Fruit fly (Drosophila melanogaster) whole organism, embryonic: ENCODE results near the gene CG5043.

Experiments
- ATbp ChIP-seq: fragments of 200-800 bp; sonication (Bioruptor generic); optimal IDR thresholded peaks from 2 replicates; lab custom pipeline; 2017; ENCODE audit warnings: missing biosample characterization, mild to moderate bottlenecking, missing genetic modification characterization, missing genetic modification reagents
- B-H1 ChIP-seq: fragments of 200-800 bp; sonication (Bioruptor generic); IDR thresholded peaks from 3 replicates; pipeline ENCODE4 v1.3.6; 2022; ENCODE audit warnings: missing biosample characterization, missing genetic modification characterization
- Bdp1 ChIP-seq: fragments of 200-800 bp; sonication (Bioruptor generic); optimal IDR thresholded peaks from 3 replicates; lab custom pipeline; 2016; ENCODE audit warnings: missing biosample characterization, missing genetic modification characterization
- CG10431 ChIP-seq: fragments of 200-800 bp; sonication (Bioruptor generic); optimal IDR thresholded peaks from 3 replicates; lab custom pipeline; 2018; ENCODE audit warnings: missing biosample characterization, mild to moderate bottlenecking, missing genetic modification characterization
- CG10543 ChIP-seq: fragments of 200-800 bp; sonication (Bioruptor generic); optimal IDR thresholded peaks from 3 replicates; lab custom pipeline; 2017; ENCODE audit warnings: missing biosample characterization, mild to moderate bottlenecking, missing genetic modification characterization, moderate library complexity
- CG11398 ChIP-seq: fragments of 200-800 bp; sonication (Bioruptor generic); optimal IDR thresholded peaks from 2 replicates; lab custom pipeline; 2016; ENCODE audit warnings: missing biosample characterization, missing genetic modification characterization
- CG11456 ChIP-seq: fragments of 200-800 bp; sonication (Bioruptor generic); IDR thresholded peaks from 3 replicates; pipeline ENCODE4 v1.3.6; 2022; ENCODE audit warnings: missing biosample characterization, missing genetic modification characterization
- CG12104 ChIP-seq: fragments of 200-800 bp; sonication (Bioruptor generic); optimal IDR thresholded peaks from 3 replicates; lab custom pipeline; 2016; ENCODE audit warnings: missing biosample characterization, missing genetic modification characterization
- CG13287 ChIP-seq: fragments of 200-800 bp; sonication (Bioruptor generic); IDR thresholded peaks from 2 replicates; pipeline ENCODE4 v1.3.6; 2022; ENCODE audit warnings: missing biosample characterization, missing genetic modification characterization; ENCODE audit not compliant: partially characterized antibody
- CG14965 ChIP-seq: fragments of 200-800 bp; sonication (Bioruptor generic); optimal IDR thresholded peaks from 2 replicates; lab custom pipeline; 2016; ENCODE audit warnings: missing biosample characterization, missing genetic modification characterization, borderline replicate concordance
- CG15601 ChIP-seq: fragments of 200-800 bp; sonication (Bioruptor generic); optimal IDR thresholded peaks from 3 replicates; lab custom pipeline; 2019; ENCODE audit warnings: missing biosample characterization, mild to moderate bottlenecking, missing genetic modification characterization, moderate library complexity
- CG17385 ChIP-seq: fragments of 200-800 bp; sonication (Bioruptor generic); optimal IDR thresholded peaks from 3 replicates; lab custom pipeline; 2018; ENCODE audit warnings: missing biosample characterization, mild to moderate bottlenecking, missing genetic modification characterization
- CG17802 ChIP-seq: fragments of 200-800 bp; sonication (Bioruptor generic); optimal IDR thresholded peaks from 2 replicates; lab custom pipeline; 2018; ENCODE audit warnings: missing biosample characterization, mild to moderate bottlenecking, missing genetic modification characterization, moderate library complexity
- CG17912 ChIP-seq: fragments of 200-800 bp; sonication (Bioruptor generic); optimal IDR thresholded peaks from 2 replicates; lab custom pipeline; 2018; ENCODE audit warnings: missing biosample characterization, mild to moderate bottlenecking, missing genetic modification characterization
- CG18619 ChIP-seq: fragments of 200-800 bp; sonication (Bioruptor generic); optimal IDR thresholded peaks from 3 replicates; lab custom pipeline; 2017; ENCODE audit warnings: missing biosample characterization, mild to moderate bottlenecking, missing genetic modification characterization
- CG2678 ChIP-seq: fragments of 200-800 bp; sonication (Bioruptor generic); optimal IDR thresholded peaks from 3 replicates; lab custom pipeline; 2019; ENCODE audit warnings: missing biosample characterization, mild to moderate bottlenecking, missing genetic modification characterization, moderate library complexity
- CG3065 ChIP-seq: fragments of 200-800 bp; sonication (Bioruptor generic); optimal IDR thresholded peaks from 2 replicates; lab custom pipeline; 2016; ENCODE audit warnings: missing biosample characterization, missing genetic modification characterization
- CG34224 ChIP-seq: fragments of 200-800 bp; sonication (Bioruptor generic); IDR thresholded peaks from 3 replicates; pipeline ENCODE4 v1.3.6; 2022; ENCODE audit warnings: missing biosample characterization, missing genetic modification characterization; ENCODE audit not compliant: partially characterized antibody
- CG3838 ChIP-seq: fragments of 200-800 bp; sonication (Bioruptor generic); optimal IDR thresholded peaks from 3 replicates; lab custom pipeline; 2016; ENCODE audit warnings: missing biosample characterization, missing genetic modification characterization
- CG6813 ChIP-seq: fragments of 200-800 bp; sonication (Bioruptor generic); optimal IDR thresholded peaks from 2 replicates; lab custom pipeline; 2017; ENCODE audit warnings: missing biosample characterization, missing genetic modification characterization, mild to moderate bottlenecking, moderate library complexity, missing genetic modification reagents
- CG7745 ChIP-seq: fragments of 200-800 bp; sonication (Bioruptor generic); optimal IDR thresholded peaks from 2 replicates; lab custom pipeline; 2018; ENCODE audit warnings: missing biosample characterization, mild to moderate bottlenecking, missing genetic modification characterization, moderate library complexity
- CG8290 ChIP-seq, 3 experiments: fragments of 200-800 bp; sonication (Bioruptor generic); optimal IDR thresholded peaks; 2 replicates each; lab custom pipeline; 2016 to 2019; ENCODE audit warnings: missing biosample characterization in 3 of 3, missing genetic modification characterization in 3 of 3, mild to moderate bottlenecking in 2 of 3, moderate library complexity in 1 of 3
- CG8359 ChIP-seq: fragments of 200-800 bp; sonication (Bioruptor generic); optimal IDR thresholded peaks from 2 replicates; lab custom pipeline; 2017; ENCODE audit warnings: missing biosample characterization, mild to moderate bottlenecking, missing genetic modification characterization, borderline replicate concordance
- CG9437 ChIP-seq: fragments of 200-800 bp; sonication (Bioruptor generic); optimal IDR thresholded peaks from 2 replicates; lab custom pipeline; 2018; ENCODE audit warnings: missing biosample characterization, mild to moderate bottlenecking, missing genetic modification characterization
- Deaf1 ChIP-seq: fragments of 200-800 bp; optimal IDR thresholded peaks from 3 replicates; lab custom pipeline; 2019; ENCODE audit warnings: missing biosample characterization, mild to moderate bottlenecking, missing genetic modification characterization, moderate library complexity
- Dip2 ChIP-seq: fragments of 200-800 bp; sonication (Bioruptor generic); IDR thresholded peaks from 2 replicates; pipeline ENCODE4 v1.3.6; 2022; ENCODE audit warnings: missing biosample characterization, missing genetic modification characterization
- Dll ChIP-seq: fragments of 200-800 bp; sonication (Bioruptor generic); IDR thresholded peaks from 4 replicates; pipeline ENCODE4 v1.3.6; 2022; ENCODE audit warnings: missing biosample characterization, missing genetic modification characterization; ENCODE audit not compliant: partially characterized antibody
- Ets97D ChIP-seq: fragments of 200-800 bp; sonication (Bioruptor generic); optimal IDR thresholded peaks from 3 replicates; lab custom pipeline; 2016; ENCODE audit warnings: missing biosample characterization, missing genetic modification characterization
- HLH4C ChIP-seq: fragments of 200-800 bp; sonication (Bioruptor generic); IDR thresholded peaks from 3 replicates; pipeline ENCODE4 v1.3.6; 2022; ENCODE audit warnings: missing biosample characterization, missing genetic modification characterization; ENCODE audit not compliant: partially characterized antibody
- Med ChIP-seq: fragments of 200-800 bp; sonication (Bioruptor generic); peaks from one replicate; lab custom pipeline; 2016; ENCODE audit warnings: missing biosample characterization, missing genetic modification characterization, mild to moderate bottlenecking, inconsistent platforms, moderate library complexity
- Mes4 ChIP-seq: fragments of 200-800 bp; sonication (Bioruptor generic); optimal IDR thresholded peaks from 2 replicates; lab custom pipeline; 2016; ENCODE audit warnings: missing biosample characterization, missing genetic modification characterization
- PHDP ChIP-seq: fragments of 200-800 bp; sonication (Bioruptor generic); optimal IDR thresholded peaks from 3 replicates; lab custom pipeline; 2018; ENCODE audit warnings: missing biosample characterization, mild to moderate bottlenecking, missing genetic modification characterization, moderate library complexity
- Taf1 ChIP-seq: fragments of 200-800 bp; sonication (Bioruptor generic); IDR thresholded peaks from 2 replicates; pipeline ENCODE4 v1.3.6; 2022; ENCODE audit warnings: missing biosample characterization, missing genetic modification characterization
- abd-A ChIP-seq: fragments of 200-800 bp; sonication (Bioruptor generic); optimal IDR thresholded peaks from 3 replicates; lab custom pipeline; 2019; ENCODE audit warnings: missing biosample characterization, mild to moderate bottlenecking, missing genetic modification characterization, moderate library complexity
- ac ChIP-seq: fragments of 200-800 bp; sonication (Bioruptor generic); optimal IDR thresholded peaks from 3 replicates; lab custom pipeline; 2017; ENCODE audit warnings: missing biosample characterization, mild to moderate bottlenecking, missing genetic modification characterization
- ato ChIP-seq: fragments of 200-800 bp; sonication (Bioruptor generic); IDR thresholded peaks from 2 replicates; pipeline ENCODE4 v1.3.6; 2022; ENCODE audit warnings: missing biosample characterization, missing genetic modification characterization; ENCODE audit not compliant: partially characterized antibody
- caup ChIP-seq: fragments of 200-800 bp; sonication (Bioruptor generic); optimal IDR thresholded peaks from 3 replicates; lab custom pipeline; 2017; ENCODE audit warnings: missing biosample characterization, mild to moderate bottlenecking, missing genetic modification characterization, moderate library complexity; ENCODE audit not compliant: severe bottlenecking
- exex ChIP-seq: fragments of 200-800 bp; sonication (Bioruptor generic); optimal IDR thresholded peaks from 4 replicates; lab custom pipeline; 2018; ENCODE audit warnings: missing biosample characterization, mild to moderate bottlenecking, missing genetic modification characterization, moderate library complexity
- gro ChIP-seq: fragments of 200-800 bp; sonication (Bioruptor generic); optimal IDR thresholded peaks from 2 replicates; lab custom pipeline; 2016; ENCODE audit warnings: missing biosample characterization, missing genetic modification characterization
- gsb-n ChIP-seq: fragments of 200-800 bp; sonication (Bioruptor generic); optimal IDR thresholded peaks from 3 replicates; lab custom pipeline; 2018; ENCODE audit warnings: missing biosample characterization, mild to moderate bottlenecking, missing genetic modification characterization
- mld ChIP-seq: fragments of 200-800 bp; sonication (Bioruptor generic); IDR thresholded peaks from 3 replicates; pipeline ENCODE4 v1.3.6; 2022; ENCODE audit warnings: missing biosample characterization, missing genetic modification characterization; ENCODE audit not compliant: partially characterized antibody
- nom ChIP-seq: fragments of 200-800 bp; sonication (Bioruptor generic); optimal IDR thresholded peaks from 2 replicates; lab custom pipeline; 2017; ENCODE audit warnings: missing biosample characterization, missing genetic modification characterization, mild to moderate bottlenecking, moderate library complexity, missing genetic modification reagents
- phol ChIP-seq: fragments of 200-800 bp; sonication (Bioruptor generic); optimal IDR thresholded peaks from 3 replicates; lab custom pipeline; 2018; ENCODE audit warnings: missing biosample characterization, mild to moderate bottlenecking, missing genetic modification characterization, moderate library complexity
- scrt ChIP-seq: fragments of 200-800 bp; sonication (Bioruptor generic); optimal IDR thresholded peaks from 2 replicates; lab custom pipeline; 2018; ENCODE audit warnings: missing biosample characterization, mild to moderate bottlenecking, missing genetic modification characterization, moderate library complexity
- sens-2 ChIP-seq: fragments of 200-800 bp; sonication (Bioruptor generic); IDR thresholded peaks from 2 replicates; pipeline ENCODE4 v1.3.6; 2022; ENCODE audit warnings: missing biosample characterization, missing genetic modification characterization
- slbo ChIP-seq: fragments of 200-800 bp; sonication (Bioruptor generic); IDR thresholded peaks from 2 replicates; pipeline ENCODE4 v1.3.6; 2022; ENCODE audit warnings: missing biosample characterization, missing genetic modification characterization
- so ChIP-seq: fragments of 200-800 bp; sonication (Bioruptor generic); IDR thresholded peaks from 3 replicates; pipeline ENCODE4 v1.3.6; 2022; ENCODE audit warnings: missing biosample characterization, missing genetic modification characterization
- trem ChIP-seq: fragments of 200-800 bp; optimal IDR thresholded peaks from 3 replicates; lab custom pipeline; 2019; ENCODE audit warnings: missing biosample characterization, mild to moderate bottlenecking, missing genetic modification characterization, moderate library complexity

CG5043 gene

DNA sequence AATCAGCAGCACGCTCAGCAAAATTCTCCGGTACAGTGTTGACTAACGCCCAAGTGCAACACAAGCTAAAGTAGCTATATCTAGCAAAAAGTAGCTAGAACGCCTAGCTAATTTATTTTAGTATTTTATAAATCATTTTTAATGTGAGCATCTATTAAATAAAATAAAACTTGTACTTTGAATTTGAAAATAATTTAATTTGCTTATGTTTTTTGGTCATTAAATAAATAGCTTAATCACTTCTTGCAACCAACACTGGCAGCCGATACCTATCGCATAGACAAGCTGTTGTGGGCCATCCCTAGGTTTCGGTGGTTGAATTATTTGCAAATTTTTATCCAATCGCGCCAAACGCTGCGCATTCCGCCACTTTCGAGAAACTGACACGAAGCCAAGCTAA is 23.3 kb upstream of the CG5043 start, which contains the start of the genes Polr2J and CG15141 (continued):
- TF ChIP-seq CG2678: no peak
- peak; percentile 63 for TF ChIP-seq Mes4 (GFP tag; lab: Kevin White, UChicago)
- peak; percentile 70 for TF ChIP-seq CG17385 (GFP tag; lab: Kevin White, UChicago)
- TF ChIP-seq caup: peak; percentile 86
- TF ChIP-seq mld (GFP tag; lab: Robert Waterston, UW): no peak
- peak; percentile 59 for TF ChIP-seq CG17802 (tag; lab: Kevin White, UChicago)
- TF ChIP-seq so (GFP tag; lab: Robert Waterston, UW): no peak; the same call in 2 of the 3 replicates
- no peak for TF ChIP-seq gsb-n (tag; lab: Kevin White, UChicago)
- TF ChIP-seq B-H1: peak; percentile 72; the same call in 2 of the 3 replicates
- no peak for TF ChIP-seq Deaf1 (tag; lab: Kevin White, UChicago)
- no peak for TF ChIP-seq abd-A (tag; lab: Kevin White, UChicago)
- TF ChIP-seq CG10543 (GFP tag; lab: Kevin White, UChicago): no peak
- peak; percentile 55 for TF ChIP-seq exex (tag; lab: Kevin White, UChicago)
- TF ChIP-seq CG12104 (GFP tag; lab: Kevin White, UChicago): peak; percentile 56
- TF ChIP-seq CG10431 (GFP tag; lab: Kevin White, UChicago): no peak
- peak; percentile 70 for TF ChIP-seq scrt (GFP tag; lab: Kevin White, UChicago)
- TF ChIP-seq CG11456 (GFP tag; lab: Robert Waterston, UW): peak; percentile 91
- peak; percentile 74 for TF ChIP-seq Taf1 (GFP tag; lab: Robert Waterston, UW)
- peak; percentile 78 for TF ChIP-seq CG8290 (GFP tag; optimal IDR thresholded peaks at IDR 0.05; lab: Kevin White, UChicago)
- peak in 1 of 2 experiments; percentile 12 for TF ChIP-seq CG8290 (tag; optimal IDR thresholded peaks at IDR 0.05; lab: Kevin White, UChicago)
- peak; percentile 94 for TF ChIP-seq slbo (GFP tag; lab: Robert Waterston, UW)
- TF ChIP-seq trem (tag; lab: Kevin White, UChicago): peak; percentile 90
- TF ChIP-seq Dip2 (GFP tag; lab: Robert Waterston, UW): no peak
- TF ChIP-seq nom (GFP tag; lab: Kevin White, UChicago): no peak
- no peak for TF ChIP-seq ac (GFP tag; lab: Kevin White, UChicago)
- TF ChIP-seq CG3838: peak; percentile 68
- TF ChIP-seq CG11398: peak; percentile 25
- TF ChIP-seq CG9437 (GFP tag; lab: Kevin White, UChicago): peak; percentile 62
- TF ChIP-seq CG34224 (GFP tag; lab: Robert Waterston, UW): peak; percentile 83
- TF ChIP-seq CG8359: peak; percentile 57
- TF ChIP-seq gro (GFP tag; lab: Kevin White, UChicago): peak; percentile 23
- TF ChIP-seq CG14965: no peak
- TF ChIP-seq CG6813: no peak
- TF ChIP-seq CG13287 (GFP tag; lab: Robert Waterston, UW): peak; percentile 93
- peak; percentile 77 for TF ChIP-seq CG18619
- TF ChIP-seq HLH4C (GFP tag; lab: Robert Waterston, UW): peak; percentile 79
- TF ChIP-seq Dll (GFP tag; lab: Robert Waterston, UW): peak; percentile 96
- no peak for TF ChIP-seq CG15601 (tag; lab: Kevin White, UChicago)
- peak; percentile 76 for TF ChIP-seq Bdp1
- TF ChIP-seq CG3065 (GFP tag; lab: Kevin White, UChicago): peak; percentile 44
- TF ChIP-seq phol: peak; percentile 92
- TF ChIP-seq CG17912: no peak
- TF ChIP-seq Ets97D (GFP tag; lab: Kevin White, UChicago): peak; percentile 69
- peak; percentile 56; the same call in 1 of the 2 replicates for TF ChIP-seq sens-2 (GFP tag; lab: Robert Waterston, UW)
- TF ChIP-seq ATbp (GFP tag; lab: Kevin White, UChicago): peak; percentile 48
- peak; percentile 97 for TF ChIP-seq Med (GFP tag; lab: Kevin White, UChicago)
- TF ChIP-seq PHDP (tag; lab: Kevin White, UChicago): peak; percentile 87
- TF ChIP-seq ato (GFP tag; lab: Robert Waterston, UW): peak; percentile 43; the same call in 1 of the 2 replicates
- TF ChIP-seq CG7745 (tag; lab: Kevin White, UChicago): no peak
